Worm (Caenorhabditis elegans): Measurements from ENCODE around the gene E04F6.6.

The E04F6.6 gene

DNA sequence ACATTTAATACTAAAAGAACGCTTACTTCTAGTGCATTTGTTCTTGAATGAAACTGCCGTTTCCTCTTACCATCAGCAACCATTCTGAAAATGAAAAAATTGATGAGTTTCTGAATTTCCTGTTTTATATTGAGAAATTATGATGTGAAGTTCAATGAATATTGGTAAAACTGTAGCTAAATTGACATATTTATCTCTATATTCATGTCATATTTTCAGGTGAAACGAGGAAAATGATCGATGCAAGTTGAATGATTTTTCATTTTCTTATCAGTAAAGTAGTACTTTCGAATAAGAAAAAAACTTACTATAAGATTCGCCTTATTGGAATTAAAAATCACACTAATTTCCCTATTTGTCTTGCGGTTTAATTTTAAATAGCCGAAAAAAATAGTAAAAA, 10.8 kb upstream of the E04F6.6 start, which contains the start of gene E04F6.15:
Gene E04F6.15 (minus strand): TSS at position 101 of the 400 bp plus-strand sequence.
- no peak for TF ChIP-seq unc-62 (GFP tag; optimal IDR thresholded peaks at IDR 0.05)

DNA sequence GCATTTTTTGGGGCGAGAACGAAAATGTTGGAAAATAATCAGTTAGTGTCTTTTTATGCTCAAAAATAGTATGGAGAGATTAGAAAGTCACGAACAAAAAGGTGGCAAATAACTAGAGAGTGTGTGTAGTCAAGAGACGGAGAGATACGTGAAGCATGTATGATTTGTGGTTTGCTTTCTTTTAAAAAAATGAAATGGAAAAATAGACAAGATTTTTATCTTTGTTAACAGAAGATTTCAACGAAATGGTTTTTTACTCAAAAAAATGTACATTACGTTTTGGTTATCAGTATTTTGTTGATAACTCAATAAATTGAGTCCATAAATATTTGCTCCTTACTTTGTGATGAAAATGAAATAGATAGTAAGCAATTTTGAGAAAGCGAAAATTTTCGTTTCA, 8.8 kb upstream of the E04F6.6 start, which contains the start of gene dhs-7:
Gene dhs-7 (minus strand): TSS at position 277 of the 400 bp plus-strand sequence.
- TF ChIP-seq unc-62 (GFP tag; optimal IDR thresholded peaks at IDR 0.05), result no peak

DNA sequence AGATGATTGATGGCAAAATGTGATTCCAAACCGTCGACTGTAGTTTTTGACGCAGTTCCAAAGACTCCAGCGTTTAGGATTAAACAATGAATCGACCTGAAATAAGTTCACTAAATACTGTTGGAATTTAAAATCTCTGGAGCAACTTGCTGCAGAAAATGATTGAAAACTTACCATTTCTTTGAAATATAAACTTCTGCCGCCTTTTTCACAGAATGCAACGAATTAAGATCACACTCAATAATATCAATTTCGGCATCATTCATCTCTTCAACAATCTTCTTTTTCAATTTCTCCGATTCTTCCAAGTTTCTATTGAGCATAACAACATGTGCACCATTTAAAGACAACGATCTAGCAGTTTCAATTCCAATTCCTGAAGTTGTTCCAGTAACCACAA, 8.3 kb upstream of the E04F6.6 start:
- no peak for TF ChIP-seq unc-62 (GFP tag; optimal IDR thresholded peaks at IDR 0.05)

DNA sequence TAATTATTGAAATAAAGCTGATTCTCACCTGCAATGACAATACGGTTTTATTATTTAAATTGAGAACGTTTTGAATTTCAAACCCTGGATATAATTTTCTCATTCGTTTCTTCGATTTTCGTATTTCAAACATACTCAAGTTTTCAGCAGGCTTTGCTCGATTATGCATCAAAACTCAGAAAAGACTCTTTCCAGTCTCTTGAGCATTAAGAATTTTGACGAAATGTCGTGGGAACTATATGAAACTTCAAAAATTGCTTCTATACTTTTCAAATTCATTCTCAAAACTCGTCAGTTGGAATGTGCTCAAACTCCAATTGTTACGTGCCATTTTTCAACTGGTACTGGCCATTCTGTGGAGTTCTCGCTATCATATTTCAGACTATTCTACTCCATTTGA, 6.0 kb upstream of the E04F6.6 start, which contains the start of gene srd-59:
Gene srd-59 (plus strand): TSS at position 301 of the 400 bp plus-strand sequence.
- TF ChIP-seq unc-62 (GFP tag; optimal IDR thresholded peaks at IDR 0.05), result no peak

DNA sequence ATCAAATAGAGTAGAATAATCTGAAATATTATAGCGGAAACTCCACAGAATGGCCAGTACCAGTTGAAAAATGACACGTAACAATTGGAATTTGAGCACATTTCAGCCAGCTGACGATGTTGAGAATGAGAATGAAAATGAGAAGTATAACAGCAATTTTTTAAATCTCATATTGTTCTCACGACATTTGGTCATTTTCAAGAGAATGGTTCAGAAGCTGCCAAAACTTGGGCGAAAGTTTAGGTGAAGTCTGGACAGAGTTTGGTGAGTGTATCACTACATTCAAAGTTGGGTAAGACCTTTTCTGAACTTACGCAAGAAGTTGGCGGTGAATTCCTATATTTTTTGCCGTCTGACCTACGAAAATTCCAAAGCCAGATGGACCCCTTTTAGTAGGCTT, 5.6 kb upstream of the E04F6.6 start, which contains the start of gene srd-58:
Gene srd-58 (minus strand): TSS at position 101 of the 400 bp plus-strand sequence.
- no peak for TF ChIP-seq unc-62 (GFP tag; optimal IDR thresholded peaks at IDR 0.05)

DNA sequence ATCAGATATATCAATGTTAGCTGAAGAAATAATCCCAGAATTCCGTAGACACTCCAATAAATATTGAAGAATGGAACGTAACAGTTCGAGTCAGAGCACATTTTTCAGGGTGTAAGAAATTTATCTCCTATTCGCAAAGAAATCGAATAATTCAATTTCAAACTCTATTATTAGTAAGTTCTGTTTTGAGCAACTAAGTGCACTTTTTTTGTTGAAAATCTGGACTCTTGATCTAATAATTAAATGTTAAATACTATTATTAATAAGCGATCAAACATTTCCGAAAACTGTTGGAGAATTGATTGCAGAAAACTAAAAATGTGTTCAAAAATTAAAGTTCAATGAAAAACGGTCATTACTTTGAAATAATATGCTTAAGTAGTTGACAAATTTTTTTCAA, 3.7 kb upstream of the E04F6.6 start, which contains the start of gene srd-56:
Gene srd-56 (minus strand): TSS at position 101 of the 400 bp plus-strand sequence.
- no peak for TF ChIP-seq unc-62 (GFP tag; optimal IDR thresholded peaks at IDR 0.05)

DNA sequence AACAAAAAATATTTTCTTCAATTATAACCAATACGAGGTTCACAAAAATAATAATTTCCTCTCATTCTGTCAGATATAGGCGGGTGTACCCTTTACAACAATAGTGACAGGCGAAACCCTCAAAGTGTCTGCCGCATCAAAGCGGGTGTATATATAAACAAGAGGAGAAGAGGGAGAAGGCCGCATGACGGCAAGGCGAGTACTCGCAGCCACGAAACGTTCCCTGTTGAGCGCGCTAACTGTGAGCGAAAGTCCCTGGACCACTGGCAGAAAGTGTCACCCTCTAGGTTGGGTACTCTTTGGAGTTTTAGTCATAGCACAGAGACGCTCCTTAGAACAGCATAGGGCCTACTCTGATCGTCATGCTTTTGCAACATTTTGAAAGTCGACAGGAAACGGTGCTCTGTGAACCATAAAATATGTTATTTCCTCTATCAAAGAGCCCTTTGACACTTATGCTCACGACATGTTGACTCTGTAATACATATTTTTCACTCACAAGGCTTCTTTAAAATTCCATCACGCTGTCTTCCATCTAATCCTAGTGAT, 760 bp upstream of the E04F6.6 start, which contains the start of gene pcrg-1:
Gene pcrg-1 (plus strand): TSS at position 499 of the 549 bp plus-strand sequence.
- TF ChIP-seq unc-62 (GFP tag; optimal IDR thresholded peaks at IDR 0.05), result no peak

DNA sequence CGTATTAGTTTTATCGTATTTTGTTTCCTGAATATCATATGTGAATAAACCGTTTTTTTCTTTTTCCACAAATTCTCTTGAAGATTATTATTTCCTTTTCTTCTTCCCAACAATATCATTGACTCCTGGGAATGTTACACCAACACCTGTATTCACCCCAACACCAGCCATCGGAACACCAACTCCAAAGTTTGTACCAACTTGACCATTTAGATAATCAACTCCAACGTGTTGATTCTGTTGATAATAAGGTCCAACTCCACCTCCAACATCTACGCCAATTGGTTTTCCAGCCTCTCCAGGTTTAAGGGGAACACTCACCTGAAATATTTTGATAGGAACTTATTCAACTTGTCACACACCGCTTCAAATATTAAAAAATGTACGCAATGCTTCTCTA, 1.9 kb downstream of the E04F6.6 start:
- no peak for TF ChIP-seq unc-62 (GFP tag; optimal IDR thresholded peaks at IDR 0.05)

DNA sequence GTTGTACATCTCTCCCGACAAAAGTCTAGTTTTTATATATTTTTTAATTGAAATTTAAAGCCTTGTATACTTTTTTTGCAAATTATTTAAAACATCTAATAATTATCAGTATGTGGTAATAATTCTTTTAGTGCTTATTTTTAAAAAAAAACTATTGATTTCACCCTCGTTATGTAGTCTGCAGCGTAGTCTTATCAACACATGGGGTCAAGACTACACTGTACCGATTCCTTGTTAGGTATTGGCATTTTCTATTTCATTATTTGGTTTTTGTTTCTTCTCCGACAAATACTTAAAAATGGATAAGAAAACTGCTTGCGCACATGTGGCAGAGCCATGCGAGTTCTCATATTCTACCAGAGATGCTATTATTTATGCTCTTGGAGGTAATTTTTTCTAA, 3.3 kb downstream of the E04F6.6 start, which contains the start of gene maoc-1:
Gene maoc-1 (plus strand): TSS at position 237 of the 400 bp plus-strand sequence.
- TF ChIP-seq unc-62 (GFP tag; optimal IDR thresholded peaks at IDR 0.05), result no peak

DNA sequence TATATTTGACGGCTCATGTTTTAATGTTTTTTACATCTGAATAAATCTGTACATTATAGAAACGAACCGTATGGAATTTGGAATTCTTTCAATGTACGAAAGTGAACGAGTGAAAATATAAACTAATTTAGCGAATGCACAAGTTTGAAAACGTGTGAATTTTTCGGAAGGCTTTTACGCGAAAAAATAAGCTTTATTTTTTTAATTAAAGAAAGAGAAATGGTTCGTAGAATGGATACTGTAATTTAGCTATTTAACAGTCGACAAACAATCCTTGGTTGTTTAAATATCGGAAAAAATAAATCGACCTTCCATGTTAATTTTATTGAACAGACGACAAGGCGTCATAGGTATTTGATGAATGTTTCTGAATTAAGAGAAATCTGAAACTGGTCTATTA, 3.8 kb downstream of the E04F6.6 start, which contains the start of gene acdh-12:
Gene acdh-12 (minus strand): TSS at position 101 of the 400 bp plus-strand sequence.
- TF ChIP-seq unc-62 (GFP tag; optimal IDR thresholded peaks at IDR 0.05), result no peak

DNA sequence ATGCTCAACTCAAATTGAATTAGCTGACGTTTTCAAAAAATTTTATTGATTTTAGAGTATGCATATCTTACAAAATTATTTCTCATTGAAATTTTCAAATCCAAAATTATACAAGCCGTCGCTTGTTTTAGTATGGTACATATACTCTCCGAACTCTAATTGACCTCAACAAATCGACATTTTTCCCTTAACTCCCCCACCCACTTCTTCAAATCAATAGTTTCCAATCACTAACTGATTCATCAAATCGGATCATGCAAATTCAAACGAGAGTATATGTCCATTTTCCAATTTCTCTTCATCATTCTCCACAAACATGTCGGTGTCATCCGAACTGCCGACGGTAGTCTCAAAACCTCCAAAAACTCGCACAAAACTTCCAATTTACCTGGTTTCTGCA, 10.2 kb downstream of the E04F6.6 start, which contains the start of gene E04F6.4:
Gene E04F6.4 (plus strand): TSS at position 301 of the 400 bp plus-strand sequence.
- TF ChIP-seq unc-62 (GFP tag; optimal IDR thresholded peaks at IDR 0.05), result no peak

DNA sequence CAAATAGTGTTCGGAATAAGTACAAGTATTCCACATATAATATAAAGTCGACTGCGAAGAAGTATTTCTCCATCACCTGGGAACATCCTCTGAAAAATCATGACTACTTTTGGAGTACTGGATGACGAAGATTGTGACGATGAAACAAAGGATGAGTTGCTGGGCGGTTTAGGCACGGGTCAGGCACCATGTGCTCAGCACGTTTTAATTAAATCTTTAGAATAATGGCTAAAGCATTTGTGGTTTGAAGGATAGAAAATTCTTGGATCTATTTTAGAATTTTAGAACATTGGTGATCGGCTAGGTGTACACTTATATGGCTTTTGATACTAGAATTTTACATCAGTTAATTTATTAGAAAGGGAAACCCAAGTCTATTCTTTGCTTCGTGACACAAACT, 12.3 kb downstream of the E04F6.6 start, which contains the start of gene C27H5.6:
Gene C27H5.6 (minus strand): TSS at position 101 of the 400 bp plus-strand sequence.
- TF ChIP-seq unc-62 (GFP tag; optimal IDR thresholded peaks at IDR 0.05), result no peak

DNA sequence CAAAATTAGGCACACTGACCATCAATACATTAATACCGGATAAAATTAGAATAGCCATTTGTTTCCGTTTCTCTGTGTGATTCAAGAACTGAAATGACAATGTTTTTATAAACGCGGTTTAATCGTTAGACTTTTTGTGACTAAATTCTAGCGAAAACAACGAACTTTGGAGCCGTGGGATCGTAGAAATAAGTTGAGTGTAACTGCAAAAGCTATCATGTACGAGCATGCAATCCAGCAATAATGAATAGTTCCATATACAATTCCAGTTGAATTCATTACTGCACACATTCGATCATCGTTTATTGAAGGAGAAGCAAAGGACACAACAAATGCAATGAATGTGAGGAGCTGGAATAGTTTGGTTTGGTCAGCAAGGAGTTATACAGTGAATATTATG, 13.2 kb downstream of the E04F6.6 start:
- TF ChIP-seq unc-62 (GFP tag; optimal IDR thresholded peaks at IDR 0.05), result no peak

DNA sequence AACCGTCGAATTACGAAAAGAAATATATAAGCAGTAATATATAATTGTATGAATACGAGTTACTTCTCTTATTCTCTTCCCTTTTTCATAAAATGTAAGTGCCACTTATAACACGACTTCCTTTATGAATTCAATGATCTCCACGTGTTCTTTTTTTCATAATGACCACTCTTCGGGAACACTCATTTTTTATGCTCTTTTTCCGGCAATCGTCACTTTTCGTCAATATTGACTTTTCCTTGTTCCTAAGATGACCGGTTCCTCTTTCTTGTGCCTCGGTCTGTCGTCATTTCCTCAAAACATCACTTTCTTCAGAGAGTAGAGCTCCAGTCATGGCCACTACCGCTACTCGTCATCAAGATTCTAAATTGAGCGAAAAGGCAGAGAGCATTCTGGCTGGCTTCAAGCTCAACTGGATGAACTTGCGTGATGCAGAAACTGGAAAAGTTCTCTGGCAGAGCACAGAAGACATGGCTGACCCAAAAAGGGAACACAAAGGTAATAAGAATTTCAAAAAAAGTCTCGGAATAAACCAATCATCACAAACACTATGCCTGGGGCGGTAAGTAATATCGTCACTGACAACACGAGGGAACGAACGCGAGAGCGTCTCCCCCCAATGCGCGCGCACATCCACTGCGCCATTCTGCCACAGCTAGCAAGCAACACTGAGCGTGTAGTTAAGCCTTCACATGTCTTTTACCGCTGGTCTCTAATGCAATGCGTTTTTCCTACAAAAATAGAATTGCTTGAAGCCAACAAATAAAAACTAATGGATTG, 15.7 kb downstream of the E04F6.6 start, which contains the start of gene pdl-1:
Gene pdl-1 (plus strand): TSS at position 309 of the 780 bp plus-strand sequence.
- no peak for TF ChIP-seq unc-62 (GFP tag; optimal IDR thresholded peaks at IDR 0.05)

DNA sequence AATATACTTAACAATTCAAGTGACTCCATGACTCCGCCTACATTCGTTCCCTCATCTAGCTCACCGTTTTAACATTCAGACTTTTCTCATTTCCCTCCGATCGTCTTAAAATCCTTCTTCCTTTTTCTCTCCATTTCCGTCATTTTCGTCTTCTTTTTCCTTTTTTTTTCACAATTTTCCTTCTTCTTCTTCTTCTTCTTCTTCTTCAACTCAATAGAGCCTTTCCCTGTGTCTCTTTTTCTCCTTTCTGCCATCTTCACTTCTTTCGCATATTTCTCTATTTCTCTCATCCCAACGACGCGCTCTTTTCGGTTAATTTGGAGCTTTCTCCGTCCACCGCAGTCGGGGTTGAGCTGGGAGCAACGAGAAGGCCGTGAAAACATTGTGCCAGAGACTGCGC, 16.7 kb downstream of the E04F6.6 start:
- TF ChIP-seq unc-62 (GFP tag; optimal IDR thresholded peaks at IDR 0.05), result no peak

DNA sequence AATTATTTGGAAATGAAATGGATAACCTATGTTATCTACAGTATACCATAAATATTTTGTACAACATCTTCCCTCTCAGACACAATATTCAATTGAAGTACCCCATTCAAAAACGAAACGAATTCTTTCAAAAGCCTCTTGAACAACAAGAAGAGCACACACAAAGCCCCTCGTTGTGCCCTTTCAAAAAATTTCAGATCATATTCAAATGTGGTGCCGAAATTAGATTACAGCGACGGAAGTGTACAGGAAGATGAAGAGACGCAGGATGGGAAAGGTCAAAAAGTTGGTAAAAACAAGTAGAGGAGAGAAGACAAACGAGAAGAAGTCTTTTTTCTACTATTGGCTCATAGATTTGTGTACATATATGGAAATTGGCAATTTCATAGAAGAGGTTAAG, 23.3 kb downstream of the E04F6.6 start:
- TF ChIP-seq unc-62 (GFP tag; optimal IDR thresholded peaks at IDR 0.05), result no peak
